Worm (Caenorhabditis elegans): Measurements from ENCODE around the gene rpl-32.

The rpl-32 gene

ce11 chrII:9099017-9099416 lies 42.1 kb upstream of the rpl-32 start, which contains the start of gene T24H10.1 (continued):
- TF ChIP-seq cey-2 (tag; optimal IDR thresholded peaks at IDR 0.05; ENCODE audit: borderline replicate concordance, insufficient read depth) (no peak), dve-1 (tag; optimal IDR thresholded peaks at IDR 0.05; ENCODE audit: insufficient read depth) (peak; percentile 61), aly-2 (tag; optimal IDR thresholded peaks at IDR 0.05) (no peak), madf-9 (GFP tag; conservative IDR thresholded peaks at IDR 0.05) (no peak), zag-1 (tag; optimal IDR thresholded peaks at IDR 0.05) (no peak), hmg-1.1 (GFP tag; IDR thresholded peaks at IDR 0.05) (peak; percentile 53), Y105C5A.15 (GFP tag; IDR thresholded peaks at IDR 0.05) (no peak), ztf-11 (tag; optimal IDR thresholded peaks at IDR 0.05) (no peak), F10B5.3 (tag; optimal IDR thresholded peaks at IDR 0.05) (peak; percentile 11), attf-4 (tag; optimal IDR thresholded peaks at IDR 0.05) (no peak), tra-1 (GFP tag; IDR thresholded peaks at IDR 0.05) (no peak), mdl-1 (tag; optimal IDR thresholded peaks at IDR 0.05) (no peak), spr-3 (GFP tag; optimal IDR thresholded peaks at IDR 0.05) (no peak), aha-1 (tag) (no peak), daf-12 (tag; optimal IDR thresholded peaks at IDR 0.05) (no peak), unc-39 (tag; optimal IDR thresholded peaks at IDR 0.05) (no peak), ceh-62 (tag; optimal IDR thresholded peaks at IDR 0.05) (no peak), zfp-3 (GFP tag; conservative IDR thresholded peaks at IDR 0.05) (no peak), ZK337.2 (GFP tag; IDR thresholded peaks at IDR 0.05) (no peak), lim-7 (GFP tag; IDR thresholded peaks at IDR 0.05) (no peak), skn-1 (tag; optimal IDR thresholded peaks at IDR 0.05) (no peak), T26A8.4 (GFP tag; IDR thresholded peaks at IDR 0.05) (peak; percentile 43; the same call in 1 of the 2 replicates), duxl-1 (tag; optimal IDR thresholded peaks at IDR 0.05; ENCODE audit: poor library complexity) (no peak), zfp-2 (tag; optimal IDR thresholded peaks at IDR 0.05) (no peak), lin-39 (tag; optimal IDR thresholded peaks at IDR 0.05) (no peak), nhr-77 (tag; optimal IDR thresholded peaks at IDR 0.05) (peak; percentile 19), lin-15B (tag; optimal IDR thresholded peaks at IDR 0.05) (no peak), hif-1 (tag; optimal IDR thresholded peaks at IDR 0.05) (no peak), gei-8 (GFP tag; optimal IDR thresholded peaks at IDR 0.05) (no peak), dmd-9 (GFP tag; IDR thresholded peaks at IDR 0.05) (no peak), Y75B8A.6 (GFP tag; IDR thresholded peaks at IDR 0.05) (no peak), F49E8.2 (tag; optimal IDR thresholded peaks at IDR 0.05; ENCODE audit: borderline replicate concordance) (peak; percentile 4), egl-27 (tag; optimal IDR thresholded peaks at IDR 0.05) (no peak), T20F7.1 (GFP tag; optimal IDR thresholded peaks at IDR 0.05) (peak; percentile 65), nhr-11 (tag; optimal IDR thresholded peaks at IDR 0.05) (peak; percentile 47), egl-43 (GFP tag; IDR thresholded peaks at IDR 0.05) (no peak), zip-2 (tag; optimal IDR thresholded peaks at IDR 0.05) (no peak), snpc-1.2 (GFP tag; IDR thresholded peaks at IDR 0.05) (no peak), lin-38 (GFP tag; IDR thresholded peaks at IDR 0.05) (peak; percentile 79), fkh-10 (GFP tag; optimal IDR thresholded peaks at IDR 0.05) (no peak), rbr-2 (tag; optimal IDR thresholded peaks at IDR 0.05) (peak; percentile 71), F44E2.7 (GFP tag; IDR thresholded peaks at IDR 0.05) (no peak), ZK546.5 (tag; optimal IDR thresholded peaks at IDR 0.05) (no peak), ces-1 (GFP tag; optimal IDR thresholded peaks at IDR 0.05) (no peak), ceh-32 (tag; optimal IDR thresholded peaks at IDR 0.05; ENCODE audit: poor library complexity) (no peak), jun-1 (tag; optimal IDR thresholded peaks at IDR 0.05) (no peak), set-16 (GFP tag; IDR thresholded peaks at IDR 0.05) (no peak), mes-2 (tag; optimal IDR thresholded peaks at IDR 0.05; ENCODE audit: poor library complexity, severe bottlenecking) (peak; percentile 80), pqm-1 (tag; optimal IDR thresholded peaks at IDR 0.05) (no peak), ceh-44 (GFP tag; IDR thresholded peaks at IDR 0.05) (no peak), D1046.2 (GFP tag; IDR thresholded peaks at IDR 0.05) (no peak)

Data from whole organism, L4 larva.